Worm (Caenorhabditis elegans): Measurements from ENCODE around the gene R01E6.7.

The R01E6.7 gene

DNA sequence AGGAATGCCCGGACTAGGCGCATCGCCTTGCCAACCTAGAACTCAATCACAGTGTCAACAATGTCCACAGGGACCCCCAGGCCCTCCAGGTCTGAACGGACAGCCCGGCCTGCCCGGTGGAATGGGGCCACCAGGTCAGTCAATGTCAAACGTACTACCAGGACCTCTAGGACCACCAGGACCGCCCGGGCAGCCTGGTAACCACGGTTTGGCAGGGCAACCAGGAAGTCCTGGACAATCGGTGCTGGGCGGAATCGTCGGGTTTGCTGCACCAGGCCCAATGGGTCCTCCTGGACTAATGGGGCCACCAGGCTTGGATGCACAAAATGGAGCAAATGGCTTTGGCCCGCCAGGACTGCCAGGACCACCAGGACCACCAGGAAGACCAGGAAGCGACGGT, 20.9 kb upstream of the R01E6.7 start:
- TF ChIP-seq M03D4.4 (tag; optimal IDR thresholded peaks at IDR 0.05) (no peak), nhr-28 (tag; optimal IDR thresholded peaks at IDR 0.05) (no peak), mep-1 (tag; optimal IDR thresholded peaks at IDR 0.05) (no peak), elt-1 (tag; optimal IDR thresholded peaks at IDR 0.05; ENCODE audit: borderline replicate concordance, insufficient read depth) (no peak), drap-1 (GFP tag; optimal IDR thresholded peaks at IDR 0.05) (no peak), ces-1 (GFP tag; optimal IDR thresholded peaks at IDR 0.05) (no peak), mab-5 (tag; optimal IDR thresholded peaks at IDR 0.05) (no peak), pha-4 (tag; optimal IDR thresholded peaks at IDR 0.05) (no peak), zip-8 (tag; optimal IDR thresholded peaks at IDR 0.05) (no peak), ceh-39 (tag; optimal IDR thresholded peaks at IDR 0.05) (no peak), mls-2 (tag; optimal IDR thresholded peaks at IDR 0.05) (no peak), lin-13 (tag; optimal IDR thresholded peaks at IDR 0.05) (no peak), nhr-237 (tag; optimal IDR thresholded peaks at IDR 0.05) (no peak), sptf-1 (tag; optimal IDR thresholded peaks at IDR 0.05) (no peak), sem-2 (GFP tag; optimal IDR thresholded peaks at IDR 0.05) (no peak), ceh-43 (GFP tag; optimal IDR thresholded peaks at IDR 0.05) (no peak), nhr-2 (tag; optimal IDR thresholded peaks at IDR 0.05) (no peak), cnd-1 (tag; optimal IDR thresholded peaks at IDR 0.05) (no peak), blmp-1 (tag; optimal IDR thresholded peaks at IDR 0.05) (no peak), ztf-11 (tag; optimal IDR thresholded peaks at IDR 0.05) (no peak)

DNA sequence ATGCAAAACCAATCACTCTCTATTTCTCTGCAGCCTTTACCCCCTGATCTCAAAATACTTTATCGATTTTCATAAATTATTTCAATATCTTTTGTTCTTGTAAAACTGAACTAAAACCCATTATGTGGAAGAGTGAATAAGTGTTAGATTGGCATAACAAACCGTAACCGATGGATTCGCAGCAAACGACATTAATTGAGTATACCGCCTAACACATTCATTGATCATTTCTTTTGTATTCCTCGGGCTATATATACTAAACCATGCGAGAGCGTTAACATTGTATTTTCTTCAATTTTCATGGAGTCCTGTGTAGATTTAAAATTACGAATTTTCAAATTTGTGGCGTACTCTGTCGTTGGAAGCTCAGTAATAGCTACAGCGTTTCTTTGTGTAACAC, 20.0 kb upstream of the R01E6.7 start, which contains the start of gene col-9:
col-9 (plus strand) TSS at position 301 of the 400 bp plus-strand sequence.
- TF ChIP-seq mab-5 (tag; optimal IDR thresholded peaks at IDR 0.05) (no peak), sem-2 (GFP tag; optimal IDR thresholded peaks at IDR 0.05) (no peak), drap-1 (GFP tag; optimal IDR thresholded peaks at IDR 0.05) (no peak), lin-13 (tag; optimal IDR thresholded peaks at IDR 0.05) (no peak), cnd-1 (tag; optimal IDR thresholded peaks at IDR 0.05) (no peak), elt-1 (tag; optimal IDR thresholded peaks at IDR 0.05; ENCODE audit: borderline replicate concordance, insufficient read depth) (no peak), nhr-28 (tag; optimal IDR thresholded peaks at IDR 0.05) (no peak), lin-32 (GFP tag; optimal IDR thresholded peaks at IDR 0.05) (no peak), nhr-76 (tag; optimal IDR thresholded peaks at IDR 0.05) (no peak), unc-39 (tag; optimal IDR thresholded peaks at IDR 0.05) (no peak), bed-3 (GFP tag; optimal IDR thresholded peaks at IDR 0.05) (no peak), ceh-83 (GFP tag; optimal IDR thresholded peaks at IDR 0.05) (no peak), nhr-2 (tag; optimal IDR thresholded peaks at IDR 0.05) (no peak), pha-4 (tag; optimal IDR thresholded peaks at IDR 0.05) (no peak), M03D4.4 (tag; optimal IDR thresholded peaks at IDR 0.05) (no peak), nhr-237 (tag; optimal IDR thresholded peaks at IDR 0.05) (no peak)

ce11 chrX:13584725-13585371, 15.1 kb upstream of the R01E6.7 start, which contains the start of gene unc-84:
unc-84 (plus strand) TSS chrX:13584775.
- no peak for TF ChIP-seq hlh-1 (tag; optimal IDR thresholded peaks at IDR 0.05)
- no peak for TF ChIP-seq snpc-4 (tag; optimal IDR thresholded peaks at IDR 0.05)
- peak; percentile 37 for TF ChIP-seq sptf-1 (tag; optimal IDR thresholded peaks at IDR 0.05)

DNA sequence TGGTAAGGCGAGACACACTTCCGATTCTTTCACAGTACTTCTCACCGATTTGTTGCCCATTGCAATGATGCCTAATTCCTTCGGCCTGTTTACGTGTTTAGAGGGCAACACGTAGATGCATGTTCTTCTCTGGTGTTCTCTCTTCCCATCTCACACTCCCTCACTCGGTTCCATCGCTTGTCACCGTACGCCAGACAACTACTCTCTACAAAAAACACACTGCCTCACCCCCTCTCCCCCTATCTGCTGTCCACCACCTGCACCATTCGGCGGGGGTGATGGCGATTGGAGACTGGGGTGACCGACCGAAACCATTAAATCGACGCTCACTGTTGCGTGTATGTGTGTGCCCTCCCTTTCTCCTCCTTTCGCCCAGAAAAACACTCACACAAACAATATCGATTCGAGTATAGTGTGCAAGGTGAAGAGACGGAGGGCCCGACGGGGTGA, 14.2 kb upstream of the R01E6.7 start:
- TF ChIP-seq mls-2 (tag; optimal IDR thresholded peaks at IDR 0.05) (peak; percentile 79), nhr-2 (tag; optimal IDR thresholded peaks at IDR 0.05) (peak; percentile 90), drap-1 (GFP tag; optimal IDR thresholded peaks at IDR 0.05) (peak; percentile 67), zip-8 (tag; optimal IDR thresholded peaks at IDR 0.05) (no peak), ztf-11 (tag; optimal IDR thresholded peaks at IDR 0.05) (no peak), ceh-43 (GFP tag; optimal IDR thresholded peaks at IDR 0.05) (peak; percentile 1), nhr-237 (tag; optimal IDR thresholded peaks at IDR 0.05) (no peak), unc-62 (GFP tag; optimal IDR thresholded peaks at IDR 0.05) (peak; percentile 70), unc-120 (tag; optimal IDR thresholded peaks at IDR 0.05; ENCODE audit: poor library complexity, severe bottlenecking) (peak; percentile 10), cnd-1 (tag; optimal IDR thresholded peaks at IDR 0.05) (peak; percentile 70), M03D4.4 (tag; optimal IDR thresholded peaks at IDR 0.05) (peak; percentile 26), snpc-4 (tag; optimal IDR thresholded peaks at IDR 0.05) (no peak), nhr-12 (tag; optimal IDR thresholded peaks at IDR 0.05) (no peak), unc-39 (tag; optimal IDR thresholded peaks at IDR 0.05) (peak; percentile 1), ceh-39 (tag; optimal IDR thresholded peaks at IDR 0.05) (peak; percentile 87), blmp-1 (tag; optimal IDR thresholded peaks at IDR 0.05) (no peak), lin-13 (tag; optimal IDR thresholded peaks at IDR 0.05) (no peak), elt-1 (tag; optimal IDR thresholded peaks at IDR 0.05; ENCODE audit: borderline replicate concordance, insufficient read depth) (peak; percentile 27), ham-2 (GFP tag; optimal IDR thresholded peaks at IDR 0.05) (peak; percentile 63), ces-1 (GFP tag; optimal IDR thresholded peaks at IDR 0.05) (no peak), sptf-1 (tag; optimal IDR thresholded peaks at IDR 0.05) (peak; percentile 69), mep-1 (tag; optimal IDR thresholded peaks at IDR 0.05) (peak; percentile 46), lin-32 (GFP tag; optimal IDR thresholded peaks at IDR 0.05) (peak; percentile 67)

Data from whole organism, mixed stage, embryonic.